Fruit fly (Drosophila melanogaster): Measurements from ENCODE around the gene CG15628.

Gene CG15628

DNA sequence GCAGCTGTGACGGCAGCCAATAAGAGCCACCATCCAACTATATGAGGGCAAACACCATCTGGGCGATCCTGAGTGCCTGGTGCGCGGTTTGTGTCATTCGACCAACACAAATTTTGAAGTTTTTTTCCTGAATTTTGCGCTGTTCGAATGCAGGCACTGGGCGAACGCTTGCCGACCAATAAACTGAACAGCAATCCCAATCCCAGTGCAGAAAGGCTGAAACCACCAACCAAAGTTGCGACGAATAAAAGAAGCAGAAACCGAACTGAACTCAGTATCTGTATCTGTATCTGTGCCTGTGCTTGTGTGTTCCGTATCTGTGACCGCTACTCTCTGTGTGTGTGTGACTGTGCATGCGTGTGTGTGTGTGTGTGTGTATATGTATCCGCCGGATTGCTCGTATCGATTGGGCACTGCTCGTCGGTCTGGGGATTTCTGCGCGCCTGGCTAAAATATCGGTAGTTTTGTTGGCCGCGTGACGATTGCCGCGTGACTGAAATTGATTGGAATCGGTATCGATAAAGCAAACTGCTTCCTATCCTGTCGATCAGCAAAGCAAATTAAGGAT is 10.0 kb upstream of the CG15628 start (continued):
- TF ChIP-seq CG14050 (GFP tag; IDR thresholded peaks at IDR 0.05) (no peak), CG31388 (GFP tag; optimal IDR thresholded peaks at IDR 0.05) (no peak), bsh (GFP tag; optimal IDR thresholded peaks at IDR 0.05) (no peak), CG5953 (GFP tag; IDR thresholded peaks at IDR 0.05) (no peak), salm (tag; optimal IDR thresholded peaks at IDR 0.05) (no peak), az2 (GFP tag; optimal IDR thresholded peaks at IDR 0.05) (no peak), knrl (GFP tag; IDR thresholded peaks at IDR 0.05; ENCODE audit: partially characterized antibody) (peak; percentile 65), kah (GFP tag; optimal IDR thresholded peaks at IDR 0.05) (peak; percentile 80), Ravus (GFP tag; IDR thresholded peaks at IDR 0.05) (no peak), hth (optimal IDR thresholded peaks at IDR 0.05) (no peak), CG3726 (GFP tag; IDR thresholded peaks at IDR 0.05) (no peak), chinmo (GFP tag; IDR thresholded peaks at IDR 0.05; ENCODE audit: partially characterized antibody) (peak; percentile 100), Dek (tag; optimal IDR thresholded peaks at IDR 0.05) (no peak), Mad (GFP tag; optimal IDR thresholded peaks at IDR 0.05) (no peak), Bdp1 (GFP tag; optimal IDR thresholded peaks at IDR 0.05) (no peak), NC2α (GFP tag; optimal IDR thresholded peaks at IDR 0.05) (no peak), fru (optimal IDR thresholded peaks at IDR 0.05) (no peak), insv (GFP tag; optimal IDR thresholded peaks at IDR 0.05) (no peak), C15 (GFP tag; IDR thresholded peaks at IDR 0.05) (no peak), Xrp1 (GFP tag; IDR thresholded peaks at IDR 0.05) (no peak), Antp (GFP tag; optimal IDR thresholded peaks at IDR 0.05) (no peak), crol (GFP tag; IDR thresholded peaks at IDR 0.05) (peak; percentile 59), hb (GFP tag; IDR thresholded peaks at IDR 0.05; ENCODE audit: partially characterized antibody) (no peak), corto (GFP tag; optimal IDR thresholded peaks at IDR 0.05) (peak; percentile 80), CG7372 (GFP tag; IDR thresholded peaks at IDR 0.05) (no peak), Ssrp (tag; optimal IDR thresholded peaks at IDR 0.05) (no peak), pho (GFP tag; optimal IDR thresholded peaks at IDR 0.05) (no peak), gfzf (GFP tag; optimal IDR thresholded peaks at IDR 0.05) (no peak), Rx (GFP tag; IDR thresholded peaks at IDR 0.05) (no peak), CG1832 (GFP tag; optimal IDR thresholded peaks at IDR 0.05) (no peak), CG17802 (tag; optimal IDR thresholded peaks at IDR 0.05) (no peak), Scr (GFP tag; IDR thresholded peaks at IDR 0.05; ENCODE audit: partially characterized antibody) (peak; percentile 72), phol (tag; optimal IDR thresholded peaks at IDR 0.05) (no peak), CG12744 (GFP tag; optimal IDR thresholded peaks at IDR 0.05) (no peak), disco-r (GFP tag; optimal IDR thresholded peaks at IDR 0.05) (no peak), CG32767 (GFP tag; IDR thresholded peaks at IDR 0.05) (peak; percentile 86), CG11696 (GFP tag; IDR thresholded peaks at IDR 0.05) (0 out of 2 replicates have a peak, but pooled peaks have one; percentile 12), onecut (GFP tag; IDR thresholded peaks at IDR 0.05) (peak; percentile 100), sens (GFP tag) (no peak), wdn (GFP tag; IDR thresholded peaks at IDR 0.05) (no peak), pzg (GFP tag; optimal IDR thresholded peaks at IDR 0.05) (peak; percentile 13), Lpt (GFP tag; optimal IDR thresholded peaks at IDR 0.05) (no peak), da (GFP tag; optimal IDR thresholded peaks at IDR 0.05) (no peak), dan (GFP tag; IDR thresholded peaks at IDR 0.05) (no peak), CG14667 (GFP tag; IDR thresholded peaks at IDR 0.05) (no peak), CG6272 (GFP tag; IDR thresholded peaks at IDR 0.05) (no peak), CG13624 (GFP tag; optimal IDR thresholded peaks at IDR 0.05) (no peak), gsb-n (tag; optimal IDR thresholded peaks at IDR 0.05) (no peak), Atf6 (GFP tag; IDR thresholded peaks at IDR 0.05) (no peak), slbo (GFP tag; IDR thresholded peaks at IDR 0.05) (no peak), Hr78 (GFP tag; optimal IDR thresholded peaks at IDR 0.05) (peak in 1 of 2 experiments; percentile 52), mam (GFP tag; optimal IDR thresholded peaks at IDR 0.05) (no peak)
